Worm (Caenorhabditis elegans) whole organism, late embryonic: ENCODE data around the gene clec-252.

ENCODE experiments used
- T23F11.4 ChIP-seq: fragments of 200-800 bp; sonication (Bioruptor generic); optimal IDR thresholded peaks from 2 replicates; lab custom pipeline; 2018; ENCODE audit warnings: mild to moderate bottlenecking, missing genetic modification characterization, missing compliant biosample characterization
- ceh-14 ChIP-seq: sonication (generic microtip); optimal IDR thresholded peaks from 2 replicates; lab custom pipeline; 2016; ENCODE audit warnings: missing genotype, missing genetic modification characterization, missing compliant biosample characterization
- ceh-9 ChIP-seq: sonication (generic microtip); optimal IDR thresholded peaks from 2 replicates; lab custom pipeline; 2016; ENCODE audit warnings: mild to moderate bottlenecking, missing genetic modification characterization, inconsistent platforms, missing compliant biosample characterization
- dmd-4 ChIP-seq: sonication (generic microtip); optimal IDR thresholded peaks from 2 replicates; lab custom pipeline; 2016; ENCODE audit warnings: borderline replicate concordance, missing genetic modification characterization, missing compliant biosample characterization
- dve-1 ChIP-seq: sonication (generic microtip); optimal IDR thresholded peaks from 2 replicates; lab custom pipeline; 2017; ENCODE audit warnings: antibody characterized with exemption, mild to moderate bottlenecking, missing genetic modification characterization, missing compliant biosample characterization
- elt-4 ChIP-seq: sonication (generic microtip); optimal IDR thresholded peaks from 2 replicates; lab custom pipeline; 2016; ENCODE audit warnings: missing genetic modification characterization, missing compliant biosample characterization
- hlh-6 ChIP-seq: sonication (generic microtip); optimal IDR thresholded peaks from 2 replicates; lab custom pipeline; 2016; ENCODE audit warnings: missing genotype, missing genetic modification characterization, missing compliant biosample characterization
- lin-11 ChIP-seq: fragments of 200-800 bp; sonication (Bioruptor generic); optimal IDR thresholded peaks from 2 replicates; lab custom pipeline; 2018; ENCODE audit warnings: mild to moderate bottlenecking, missing genetic modification characterization, missing compliant biosample characterization
- nfya-1 ChIP-seq: sonication (generic microtip); optimal IDR thresholded peaks from 2 replicates; lab custom pipeline; 2017; ENCODE audit warnings: missing genetic modification characterization, mild to moderate bottlenecking, missing compliant biosample characterization, antibody characterized with exemption, moderate library complexity
- nhr-11 ChIP-seq: fragments of 150-350 bp; optimal IDR thresholded peaks from 2 replicates; lab custom pipeline; 2014; ENCODE audit warnings: missing biosample characterization, missing genetic modification characterization
- nhr-232 ChIP-seq: sonication (generic microtip); optimal IDR thresholded peaks from 2 replicates; lab custom pipeline; 2016; ENCODE audit warnings: missing genetic modification characterization, missing compliant biosample characterization
- pax-1 ChIP-seq: fragments of 150-350 bp; optimal IDR thresholded peaks from 2 replicates; lab custom pipeline; 2014; ENCODE audit warnings: missing biosample characterization, missing genetic modification characterization
- pha-4 ChIP-seq: fragments of 150-350 bp; optimal IDR thresholded peaks from 2 replicates; lab custom pipeline; 2018; ENCODE audit warnings: missing biosample characterization, missing genetic modification reagents, missing genetic modification characterization
- ttx-3 ChIP-seq: sonication (generic microtip); optimal IDR thresholded peaks from 2 replicates; lab custom pipeline; 2016; ENCODE audit warnings: missing genetic modification reagents, missing genetic modification characterization, missing compliant biosample characterization

DNA sequence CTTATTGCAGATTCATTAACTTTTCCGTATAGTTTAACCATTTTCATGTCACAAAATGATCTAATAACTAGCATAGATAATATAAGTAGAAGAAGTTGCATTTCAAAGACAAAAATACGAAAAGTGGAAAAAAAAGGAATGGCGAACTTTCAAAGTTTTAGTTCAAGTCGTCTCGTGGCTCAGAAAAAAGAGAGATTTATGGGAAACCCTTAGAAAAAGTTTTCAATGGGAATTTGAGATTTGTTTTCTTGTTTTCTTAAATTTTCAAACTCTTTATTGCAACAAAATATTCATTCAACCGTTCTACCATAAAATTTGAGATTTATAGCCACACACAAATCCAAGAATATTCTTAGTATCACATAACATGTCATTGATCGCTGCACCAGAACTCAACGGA lies 6.5 kb downstream of the clec-252 start, which contains the start of gene clec-250:
- TF ChIP-seq dve-1 (tag; lab: Kevin White, UChicago) (no peak), dmd-4 (no peak), elt-4 (tag; lab: Kevin White, UChicago) (no peak), pha-4 (tag; lab: Kevin White, UChicago) (no peak), T23F11.4 (GFP tag; lab: Kevin White, UChicago) (no peak), hlh-6 (tag; lab: Kevin White, UChicago) (no peak), nhr-232 (tag; lab: Kevin White, UChicago) (no peak), ceh-14 (tag; lab: Kevin White, UChicago) (no peak), nfya-1 (tag; lab: Kevin White, UChicago) (no peak), ceh-9 (tag; lab: Kevin White, UChicago) (no peak), nhr-11 (tag; lab: Kevin White, UChicago) (no peak), lin-11 (tag; lab: Kevin White, UChicago) (no peak), ttx-3 (tag; lab: Kevin White, UChicago) (no peak), pax-1 (tag; lab: Kevin White, UChicago) (no peak)
